Worm (Caenorhabditis elegans): ENCODE data around the gene far-1.

The far-1 gene

ce11 chrIII:9045838-9046237 is 35.1 kb downstream of the far-1 start, which contains the start of gene R107.2:
Gene R107.2, minus strand, starts transcription at chrIII:9045938.
- TF ChIP-seq ama-1 (optimal IDR thresholded peaks at IDR 0.05): no peak
- no peak for TF ChIP-seq fkh-6 (tag; optimal IDR thresholded peaks at IDR 0.05)
- no peak for TF ChIP-seq pag-3 (tag; optimal IDR thresholded peaks at IDR 0.05; ENCODE audit: borderline replicate concordance)

ce11 chrIII:9043200-9043599 is 37.8 kb downstream of the far-1 start, which contains the start of gene nac-2:
Gene nac-2, minus strand, starts transcription at chrIII:9043300.
- TF ChIP-seq nhr-232 (tag; optimal IDR thresholded peaks at IDR 0.05) (no peak), pag-3 (tag; optimal IDR thresholded peaks at IDR 0.05; ENCODE audit: borderline replicate concordance) (no peak), sdc-2 (tag; optimal IDR thresholded peaks at IDR 0.05) (no peak), ceh-18 (tag; optimal IDR thresholded peaks at IDR 0.05) (no peak), ets-4 (tag; optimal IDR thresholded peaks at IDR 0.05) (no peak), K09A11.1 (tag; optimal IDR thresholded peaks at IDR 0.05; ENCODE audit: insufficient read depth) (no peak), zip-5 (tag; optimal IDR thresholded peaks at IDR 0.05) (no peak), ama-1 (optimal IDR thresholded peaks at IDR 0.05) (no peak), unc-86 (tag; optimal IDR thresholded peaks at IDR 0.05) (no peak), ceh-14 (tag; optimal IDR thresholded peaks at IDR 0.05) (no peak), sox-2 (GFP tag; IDR thresholded peaks at IDR 0.05) (no peak), hlh-8 (tag; optimal IDR thresholded peaks at IDR 0.05) (no peak), elt-4 (tag; optimal IDR thresholded peaks at IDR 0.05) (no peak), pha-4 (tag; optimal IDR thresholded peaks at IDR 0.05) (no peak), unc-55 (GFP tag; optimal IDR thresholded peaks at IDR 0.05) (no peak), tbx-7 (tag; optimal IDR thresholded peaks at IDR 0.05) (no peak), C38D4.7 (GFP tag; optimal IDR thresholded peaks at IDR 0.05) (no peak), hlh-30 (tag; optimal IDR thresholded peaks at IDR 0.05; ENCODE audit: insufficient read depth) (no peak), syd-9 (tag; optimal IDR thresholded peaks at IDR 0.05) (no peak)

- TF ChIP-seq ceh-14 (tag; optimal IDR thresholded peaks at IDR 0.05): no peak
- TF ChIP-seq unc-42 (tag; optimal IDR thresholded peaks at IDR 0.05): no peak
- no peak for TF ChIP-seq che-1 (tag; optimal IDR thresholded peaks at IDR 0.05)
- TF ChIP-seq nhr-232 (tag; optimal IDR thresholded peaks at IDR 0.05): no peak
Observed at ce11 chrIII:9037658-9038057, 43.3 kb downstream of the far-1 start, which contains the start of gene R107.9. Gene R107.9, plus strand, starts transcription at chrIII:9037958.

- no peak for TF ChIP-seq fkh-6 (tag; optimal IDR thresholded peaks at IDR 0.05)
- TF ChIP-seq che-1 (tag; optimal IDR thresholded peaks at IDR 0.05): no peak
- TF ChIP-seq unc-55 (GFP tag; optimal IDR thresholded peaks at IDR 0.05): no peak
- no peak for TF ChIP-seq F13H6.1 (tag; optimal IDR thresholded peaks at IDR 0.05)
- TF ChIP-seq ceh-9 (tag; optimal IDR thresholded peaks at IDR 0.05): no peak
- no peak for TF ChIP-seq nhr-11 (tag; optimal IDR thresholded peaks at IDR 0.05)
- no peak for TF ChIP-seq unc-42 (tag; optimal IDR thresholded peaks at IDR 0.05)
- no peak for TF ChIP-seq pha-2 (tag; optimal IDR thresholded peaks at IDR 0.05)
- TF ChIP-seq sox-4 (tag; optimal IDR thresholded peaks at IDR 0.05): no peak
- TF ChIP-seq ceh-6 (GFP tag; optimal IDR thresholded peaks at IDR 0.05): no peak
- TF ChIP-seq pag-3 (tag; optimal IDR thresholded peaks at IDR 0.05; ENCODE audit: borderline replicate concordance): no peak
- no peak for TF ChIP-seq lim-6 (tag; optimal IDR thresholded peaks at IDR 0.05)
- TF ChIP-seq lin-11 (tag; optimal IDR thresholded peaks at IDR 0.05): no peak
- TF ChIP-seq ahr-1 (tag; optimal IDR thresholded peaks at IDR 0.05): no peak
- no peak for TF ChIP-seq unc-3 (GFP tag; conservative IDR thresholded peaks at IDR 0.05)
- TF ChIP-seq unc-3 (tag; optimal IDR thresholded peaks at IDR 0.05): no peak
Observed at ce11 chrIII:9035037-9035436, 45.9 kb downstream of the far-1 start.

- TF ChIP-seq ceh-19 (GFP tag; optimal IDR thresholded peaks at IDR 0.05) (no peak), hlh-8 (tag; optimal IDR thresholded peaks at IDR 0.05) (no peak), elt-2 (tag; optimal IDR thresholded peaks at IDR 0.05) (no peak), unc-86 (tag; optimal IDR thresholded peaks at IDR 0.05) (no peak), ceh-30 (tag; optimal IDR thresholded peaks at IDR 0.05) (no peak), gmeb-2 (tag; optimal IDR thresholded peaks at IDR 0.05) (no peak), ceh-9 (tag; optimal IDR thresholded peaks at IDR 0.05) (no peak), C38D4.7 (GFP tag; optimal IDR thresholded peaks at IDR 0.05) (no peak)
Observed at ce11 chrIII:9034133-9034532, 46.8 kb downstream of the far-1 start.
